Fruit fly (Drosophila melanogaster) S2 (cell line): Measurements from ENCODE around the gene Gr64d.

Source experiments
- CG8478 ChIP-seq: fragments of >200 bp; optimal IDR thresholded peaks from 2 replicates; lab custom pipeline; 2018
- CTCF ChIP-seq, 2 experiments: fragments of >200 bp; optimal IDR thresholded peaks; 2 replicates each; lab custom pipeline; 2018

- TF ChIP-seq CG8478 (lab: Kevin White, UChicago) (no peak), CTCF (optimal IDR thresholded peaks at IDR 0.05; lab: Kevin White, UChicago) (no peak)
These were observed 30.4 kb upstream of the Gr64d start for dm6 chr3L:4001500-4001899.
